Worm (Caenorhabditis elegans) whole organism, midembryonic: ENCODE results near the gene sss-1.

Experiments used
- cog-1 ChIP-seq: sonication (generic microtip); optimal IDR thresholded peaks from 2 replicates; lab custom pipeline; 2016; ENCODE audit warnings: missing genetic modification characterization, missing compliant biosample characterization
- flt-1 ChIP-seq: fragments of 200-800 bp; sonication (Bioruptor generic); IDR thresholded peaks from 2 replicates; pipeline ENCODE4 v1.3.6; 2022; ENCODE audit warnings: missing genetic modification characterization, missing compliant biosample characterization
- klf-2 ChIP-seq: fragments of 200-800 bp; sonication (Bioruptor generic); conservative IDR thresholded peaks from 2 replicates; pipeline ENCODE4 v1.3.6; 2022; ENCODE audit warnings: missing genetic modification reagents, missing genetic modification characterization, missing compliant biosample characterization
- med-1 ChIP-seq: sonication (generic microtip); optimal IDR thresholded peaks from 2 replicates; lab custom pipeline; 2017; ENCODE audit warnings: missing genetic modification characterization, mild to moderate bottlenecking, missing compliant biosample characterization, antibody characterized with exemption, missing genetic modification reagents; ENCODE audit not compliant: insufficient read depth
- tab-1 ChIP-seq: fragments of 200-800 bp; sonication (Bioruptor generic); IDR thresholded peaks from 2 replicates; pipeline ENCODE4 v1.3.6; 2022; ENCODE audit warnings: missing genetic modification characterization, missing compliant biosample characterization
- ztf-23 ChIP-seq: fragments of 200-800 bp; sonication (Bioruptor generic); IDR thresholded peaks from 2 replicates; pipeline ENCODE4 v1.3.6; 2022; ENCODE audit warnings: missing genetic modification reagents, missing genetic modification characterization, missing compliant biosample characterization
- ztf-29 ChIP-seq: fragments of 200-800 bp; sonication (Bioruptor generic); IDR thresholded peaks from 2 replicates; pipeline ENCODE4 v1.3.6; 2022; ENCODE audit warnings: missing genetic modification reagents, missing genetic modification characterization, missing compliant biosample characterization

ce11 chrIV:9889857-9890256, 3.7 kb downstream of the sss-1 start, which contains the start of gene ttbk-3:
- TF ChIP-seq flt-1 (GFP tag; lab: Robert Waterston, UW) (no peak), ztf-29 (GFP tag; lab: Robert Waterston, UW) (no peak), tab-1 (GFP tag; lab: Robert Waterston, UW) (no peak), med-1 (GFP tag; lab: Kevin White, UChicago) (no peak), cog-1 (no peak), klf-2 (GFP tag; lab: Robert Waterston, UW) (no peak), ztf-23 (GFP tag; lab: Robert Waterston, UW) (no peak)
